Worm (Caenorhabditis elegans): ENCODE results near the gene str-254.

Gene str-254

DNA sequence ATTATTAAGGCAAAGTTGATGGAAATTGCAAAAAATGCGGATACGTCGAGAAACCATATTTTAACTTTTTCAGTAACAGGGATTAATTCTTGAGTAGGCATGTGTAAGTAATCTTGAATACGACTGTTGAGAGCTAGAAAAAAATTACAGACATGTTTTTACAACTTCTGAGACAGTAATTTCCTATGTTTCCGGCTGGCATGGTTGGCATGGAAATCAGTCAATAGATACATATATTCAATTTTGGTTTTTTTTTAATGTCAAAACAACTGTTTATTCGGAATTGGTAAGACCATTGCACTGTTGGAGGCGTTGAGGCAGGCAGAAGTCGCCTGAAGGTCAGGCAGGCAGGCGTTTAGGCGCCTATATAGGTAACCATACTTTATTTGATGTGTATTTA is at the start of gene str-254:
Gene str-254, minus strand, starts transcription at position 101 of the 400 bp plus-strand sequence.
- TF ChIP-seq unc-62 (GFP tag; optimal IDR thresholded peaks at IDR 0.05) (no peak), elt-3 (tag; optimal IDR thresholded peaks at IDR 0.05) (no peak)

DNA sequence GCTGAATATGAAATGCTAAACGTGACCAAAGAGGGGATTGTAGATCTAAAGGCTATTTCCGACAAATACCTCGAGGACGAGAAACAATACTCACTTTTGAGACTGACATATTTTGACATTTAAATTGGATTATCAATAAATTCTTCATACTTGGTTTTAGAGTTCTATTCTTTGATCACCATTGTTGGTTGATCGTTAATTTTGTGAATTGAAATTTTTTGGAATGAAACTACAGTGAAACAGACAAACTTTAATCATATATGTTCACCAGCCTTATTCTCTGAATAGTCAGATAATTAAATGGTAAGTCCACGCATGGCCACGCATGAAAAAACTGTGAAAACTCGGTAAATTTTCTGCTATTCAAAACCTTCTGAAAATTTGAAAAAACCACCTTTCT is 49.3 kb upstream of the str-254 start, which contains the start of gene F11A5.18:
Gene F11A5.18, plus strand, starts transcription at position 301 of the 400 bp plus-strand sequence.
- TF ChIP-seq mls-2 (tag; optimal IDR thresholded peaks at IDR 0.05) = no peak
- no peak for TF ChIP-seq ceh-83 (GFP tag; optimal IDR thresholded peaks at IDR 0.05)

DNA sequence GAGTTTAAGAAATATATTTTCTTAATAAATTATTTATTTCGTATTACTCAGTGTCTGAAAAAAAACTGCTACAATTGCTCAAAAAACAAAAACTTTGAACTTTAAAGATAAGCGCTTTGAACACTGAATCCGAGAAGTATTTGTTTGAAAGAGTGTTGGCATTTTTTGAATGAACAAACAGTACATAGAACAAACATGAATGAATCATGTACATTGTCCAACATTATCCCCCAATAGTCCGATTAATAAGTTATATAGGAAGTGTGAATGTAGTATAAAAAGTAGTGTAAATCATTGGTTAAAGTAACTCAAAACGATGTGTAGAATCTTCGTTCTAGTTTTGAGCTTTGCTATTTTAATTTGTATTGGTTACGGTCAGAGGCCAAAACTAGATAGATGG is 48.5 kb upstream of the str-254 start, which contains the start of gene F11A5.17:
Gene F11A5.17, plus strand, starts transcription at position 301 of the 400 bp plus-strand sequence.
- TF ChIP-seq sem-2 (GFP tag; optimal IDR thresholded peaks at IDR 0.05) = no peak
- no peak for TF ChIP-seq snpc-4 (tag; optimal IDR thresholded peaks at IDR 0.05)
- TF ChIP-seq elt-1 (tag; optimal IDR thresholded peaks at IDR 0.05; ENCODE audit: borderline replicate concordance, insufficient read depth) = no peak
- TF ChIP-seq nhr-76 (tag; optimal IDR thresholded peaks at IDR 0.05) = no peak
- no peak for TF ChIP-seq flh-1 (GFP tag; optimal IDR thresholded peaks at IDR 0.05)
- TF ChIP-seq pha-4 (tag; optimal IDR thresholded peaks at IDR 0.05) = no peak

DNA sequence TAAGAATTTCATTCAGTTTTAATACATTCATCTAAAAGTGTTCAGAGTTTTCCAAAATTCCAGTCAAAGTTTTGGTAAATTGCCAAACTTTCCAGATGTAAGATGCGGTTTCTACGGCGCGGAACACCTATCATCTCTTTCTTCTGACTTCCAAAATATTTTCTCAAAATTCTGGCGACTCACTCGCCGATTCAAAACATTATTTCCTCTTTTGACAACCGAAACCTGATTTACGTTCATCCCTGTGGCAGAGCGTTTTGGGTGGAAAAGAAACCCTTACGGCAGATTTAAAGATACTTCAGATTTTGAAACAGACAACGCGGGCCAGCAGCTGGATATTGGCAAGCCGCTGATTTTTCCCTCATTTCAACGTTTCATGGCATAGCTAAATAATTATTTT is 44.7 kb upstream of the str-254 start, which contains the start of gene F11A5.5:
Gene F11A5.5, plus strand, starts transcription at position 301 of the 400 bp plus-strand sequence.
- TF ChIP-seq ham-2 (GFP tag; optimal IDR thresholded peaks at IDR 0.05) (no peak), mls-2 (tag; optimal IDR thresholded peaks at IDR 0.05) (no peak), lin-13 (tag; optimal IDR thresholded peaks at IDR 0.05) (no peak), blmp-1 (tag; optimal IDR thresholded peaks at IDR 0.05) (no peak), mab-5 (tag; optimal IDR thresholded peaks at IDR 0.05) (no peak), elt-3 (tag; optimal IDR thresholded peaks at IDR 0.05) (no peak)

DNA sequence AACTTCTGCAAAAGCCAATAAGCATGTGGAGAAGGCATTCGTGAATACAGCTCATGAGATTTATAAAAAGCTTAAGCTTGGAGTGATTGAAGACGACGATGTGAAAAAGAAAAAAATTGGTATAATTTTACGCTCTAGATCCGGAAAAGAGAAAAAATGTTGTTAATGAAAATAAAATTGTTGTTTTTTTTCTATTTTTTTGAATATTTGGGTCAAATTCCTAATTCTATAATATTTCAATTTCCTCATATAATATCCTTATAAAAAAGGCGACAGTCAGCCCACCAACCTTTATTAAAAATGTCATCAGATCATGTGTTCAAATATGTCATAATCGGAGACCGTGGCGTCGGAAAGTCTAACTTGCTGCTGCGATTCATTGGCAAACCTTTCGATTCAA is 42.1 kb upstream of the str-254 start, which contains the start of gene rabr-3:
Gene rabr-3, plus strand, starts transcription at position 301 of the 400 bp plus-strand sequence.
- TF ChIP-seq bed-3 (GFP tag; optimal IDR thresholded peaks at IDR 0.05) = no peak
- TF ChIP-seq M03D4.4 (tag; optimal IDR thresholded peaks at IDR 0.05) = no peak
- no peak for TF ChIP-seq mls-2 (tag; optimal IDR thresholded peaks at IDR 0.05)
- TF ChIP-seq lin-13 (tag; optimal IDR thresholded peaks at IDR 0.05) = no peak
- no peak for TF ChIP-seq ceh-39 (tag; optimal IDR thresholded peaks at IDR 0.05)
- no peak for TF ChIP-seq ceh-83 (GFP tag; optimal IDR thresholded peaks at IDR 0.05)
- TF ChIP-seq ces-1 (GFP tag; optimal IDR thresholded peaks at IDR 0.05) = no peak
- no peak for TF ChIP-seq lin-32 (GFP tag; optimal IDR thresholded peaks at IDR 0.05)
- no peak for TF ChIP-seq tbx-8 (GFP tag; optimal IDR thresholded peaks at IDR 0.05)
- no peak for TF ChIP-seq lsy-2 (tag; optimal IDR thresholded peaks at IDR 0.05)
- TF ChIP-seq pha-4 (tag; optimal IDR thresholded peaks at IDR 0.05) = no peak
- no peak for TF ChIP-seq blmp-1 (tag; optimal IDR thresholded peaks at IDR 0.05)
- TF ChIP-seq nhr-28 (tag; optimal IDR thresholded peaks at IDR 0.05) = no peak
- no peak for TF ChIP-seq sem-2 (GFP tag; optimal IDR thresholded peaks at IDR 0.05)

DNA sequence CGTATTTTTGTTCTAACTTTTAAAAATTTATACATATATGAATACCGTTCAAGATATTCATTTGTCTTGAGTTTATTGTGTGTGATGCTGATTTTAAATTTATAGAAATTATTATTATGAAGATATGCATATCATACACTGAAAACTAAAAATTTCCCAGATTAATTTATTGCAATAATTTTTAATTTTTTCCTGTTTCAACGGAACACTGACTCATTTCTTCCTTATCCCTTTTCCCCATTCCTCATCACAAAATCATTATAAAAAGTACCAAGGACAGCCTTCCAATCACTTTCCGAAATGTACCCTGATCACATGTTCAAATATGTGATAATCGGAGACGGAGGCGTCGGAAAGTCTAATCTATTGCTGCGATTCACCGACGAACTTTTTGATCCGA is 41.4 kb upstream of the str-254 start, which contains the start of gene rabr-4:
Gene rabr-4, plus strand, starts transcription at position 301 of the 400 bp plus-strand sequence.
- TF ChIP-seq tbx-8 (GFP tag; optimal IDR thresholded peaks at IDR 0.05) (no peak), ceh-39 (tag; optimal IDR thresholded peaks at IDR 0.05) (no peak), mep-1 (tag; optimal IDR thresholded peaks at IDR 0.05) (no peak), nhr-76 (tag; optimal IDR thresholded peaks at IDR 0.05) (no peak), lsy-2 (tag; optimal IDR thresholded peaks at IDR 0.05) (no peak), bed-3 (GFP tag; optimal IDR thresholded peaks at IDR 0.05) (no peak), drap-1 (GFP tag; optimal IDR thresholded peaks at IDR 0.05) (no peak), nhr-12 (tag; optimal IDR thresholded peaks at IDR 0.05) (no peak), flh-1 (GFP tag; optimal IDR thresholded peaks at IDR 0.05) (no peak), zip-8 (tag; optimal IDR thresholded peaks at IDR 0.05) (no peak), ztf-11 (tag; optimal IDR thresholded peaks at IDR 0.05) (no peak)

DNA sequence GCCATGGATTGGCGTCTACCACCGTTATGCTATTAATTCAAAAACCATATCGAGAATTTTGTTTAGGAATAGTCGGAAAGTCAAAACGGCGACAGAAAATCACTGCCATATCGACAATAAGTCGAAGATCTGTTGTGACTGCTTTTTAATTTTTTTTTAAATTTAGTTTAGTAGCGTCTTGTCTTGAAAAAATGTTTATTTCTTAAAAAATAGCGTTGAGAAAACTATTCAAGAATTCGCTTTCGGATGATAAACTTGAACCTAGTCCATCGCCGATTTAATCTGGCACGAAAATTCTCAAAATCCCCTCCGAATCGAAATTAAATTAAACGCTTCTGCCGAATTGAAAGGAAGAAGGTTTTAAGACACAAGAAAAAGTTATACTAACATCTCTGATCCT is 38.8 kb upstream of the str-254 start, which contains the start of gene srh-279:
Gene srh-279, plus strand, starts transcription at position 301 of the 400 bp plus-strand sequence.
- TF ChIP-seq elt-3 (tag; optimal IDR thresholded peaks at IDR 0.05) (no peak), pha-4 (tag; optimal IDR thresholded peaks at IDR 0.05) (no peak), blmp-1 (tag; optimal IDR thresholded peaks at IDR 0.05) (no peak), flh-1 (GFP tag; optimal IDR thresholded peaks at IDR 0.05) (no peak), ceh-39 (tag; optimal IDR thresholded peaks at IDR 0.05) (no peak), cnd-1 (tag; optimal IDR thresholded peaks at IDR 0.05) (no peak), sem-2 (GFP tag; optimal IDR thresholded peaks at IDR 0.05) (no peak), mab-5 (tag; optimal IDR thresholded peaks at IDR 0.05) (no peak), snpc-4 (tag; optimal IDR thresholded peaks at IDR 0.05) (no peak), ceh-43 (GFP tag; optimal IDR thresholded peaks at IDR 0.05) (no peak)
